Worm (Caenorhabditis elegans) whole organism, L4/young adult: Measurements from ENCODE around the gene F35C11.4.

Source experiments
- W03F9.2 ChIP-seq: fragments of 150-350 bp; optimal IDR thresholded peaks from 2 replicates; lab custom pipeline; 2014; ENCODE audit warnings: missing biosample characterization, missing genetic modification characterization
- dao-5 ChIP-seq: sonication (generic microtip); optimal IDR thresholded peaks from 2 replicates; lab custom pipeline; 2016; ENCODE audit warnings: missing genotype, missing genetic modification characterization, moderate library complexity, missing compliant biosample characterization
- him-1 ChIP-seq: sonication (generic microtip); optimal IDR thresholded peaks from 2 replicates; lab custom pipeline; 2016; ENCODE audit warnings: missing genotype, missing genetic modification reagents, missing genetic modification characterization, missing compliant biosample characterization

ce11 chrII:8249710-8250109, 906 bp downstream of the F35C11.4 start:
- TF ChIP-seq dao-5 (tag; lab: Kevin White, UChicago) (no peak), him-1 (tag; lab: Kevin White, UChicago) (no peak), W03F9.2 (tag; lab: Kevin White, UChicago) (no peak)
